Fruit fly (Drosophila melanogaster): ENCODE measurements around the gene CG7099.

The CG7099 gene

DNA sequence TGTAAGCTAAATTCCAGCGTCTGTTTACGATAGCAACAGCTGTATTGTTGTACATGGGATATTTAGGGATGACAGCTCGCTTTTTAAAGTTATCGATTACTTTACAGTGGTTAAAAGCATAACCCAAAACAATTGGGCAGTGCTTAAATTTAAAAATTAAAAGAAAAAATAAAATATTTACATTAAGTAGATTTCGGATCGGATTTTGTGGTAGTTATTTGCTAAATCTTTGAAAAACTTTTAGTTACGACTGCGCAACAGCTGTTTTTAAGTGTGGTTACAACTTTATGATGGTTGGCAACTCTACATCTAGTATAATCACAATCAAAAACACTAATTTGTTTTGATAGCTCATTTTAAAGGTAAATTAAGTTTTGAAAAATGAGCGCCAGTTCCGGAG lies at the start of gene CG7099, which contains the start of gene Ing5 (continued):
- TF ChIP-seq CG4617 (GFP tag; optimal IDR thresholded peaks at IDR 0.05; ENCODE audit: borderline replicate concordance), result peak; percentile 97
- TF ChIP-seq eve (GFP tag; optimal IDR thresholded peaks at IDR 0.05), result no peak
- TF ChIP-seq sens (GFP tag), result peak; percentile 99
- TF ChIP-seq CG3407 (GFP tag; optimal IDR thresholded peaks at IDR 0.05), result peak; percentile 92
- TF ChIP-seq CG8765 (GFP tag; IDR thresholded peaks at IDR 0.05), result peak; percentile 96
- peak; percentile 91 for TF ChIP-seq CG10267 (tag; optimal IDR thresholded peaks at IDR 0.05)
- TF ChIP-seq jumu (GFP tag; optimal IDR thresholded peaks at IDR 0.05), result peak; percentile 81
- no peak for TF ChIP-seq Lpt (GFP tag; optimal IDR thresholded peaks at IDR 0.05)
- peak; percentile 97 for TF ChIP-seq ken (GFP tag; IDR thresholded peaks at IDR 0.05)
- peak; percentile 89 for TF ChIP-seq CrebB (tag; optimal IDR thresholded peaks at IDR 0.05)
- TF ChIP-seq Sin3A (optimal IDR thresholded peaks at IDR 0.05), result no peak
- TF ChIP-seq crp (GFP tag; optimal IDR thresholded peaks at IDR 0.05), result peak; percentile 70 to 88
- peak; percentile 94 for TF ChIP-seq CG10979 (tag; optimal IDR thresholded peaks at IDR 0.05)
- TF ChIP-seq CG8478 (optimal IDR thresholded peaks at IDR 0.05), result no peak
- peak; percentile 92 for TF ChIP-seq sens-2 (GFP tag; IDR thresholded peaks at IDR 0.05)
- peak; percentile 97 for TF ChIP-seq CG17829 (tag; optimal IDR thresholded peaks at IDR 0.05)
- peak; percentile 53 for TF ChIP-seq MESR4 (GFP tag; optimal IDR thresholded peaks at IDR 0.05)
- peak in 1 of 2 experiments; percentile 43 for TF ChIP-seq tll (GFP tag; optimal IDR thresholded peaks at IDR 0.05)
- TF ChIP-seq rib (GFP tag; IDR thresholded peaks at IDR 0.05), result peak; percentile 93
- TF ChIP-seq CG14667 (GFP tag; IDR thresholded peaks at IDR 0.05), result peak; percentile 95
- TF ChIP-seq CG3838 (GFP tag; optimal IDR thresholded peaks at IDR 0.05), result peak; percentile 87
- no peak for TF ChIP-seq Hr39 (optimal IDR thresholded peaks at IDR 0.05)
- peak; percentile 98 for TF ChIP-seq CoRest (tag; optimal IDR thresholded peaks at IDR 0.05)
- peak; percentile 45; the same call in 2 of the 3 replicates for TF ChIP-seq CG7963 (GFP tag; IDR thresholded peaks at IDR 0.05; ENCODE audit: partially characterized antibody)
- peak; percentile 77 for TF ChIP-seq CG8089 (GFP tag; optimal IDR thresholded peaks at IDR 0.05)
- TF ChIP-seq C15 (GFP tag; IDR thresholded peaks at IDR 0.05), result peak; percentile 94
- TF ChIP-seq CG32772 (GFP tag; IDR thresholded peaks at IDR 0.05), result peak; percentile 97
- peak; percentile 83 for TF ChIP-seq Antp (GFP tag; optimal IDR thresholded peaks at IDR 0.05)
- TF ChIP-seq tap (tag; optimal IDR thresholded peaks at IDR 0.05), result peak; percentile 93
- peak; percentile 92 for TF ChIP-seq CG1024 (GFP tag; IDR thresholded peaks at IDR 0.05)
- peak; percentile 93 for TF ChIP-seq ewg (GFP tag; optimal IDR thresholded peaks at IDR 0.05)
- TF ChIP-seq sug (tag; optimal IDR thresholded peaks at IDR 0.05), result peak; percentile 96
- TF ChIP-seq CG14014 (GFP tag; IDR thresholded peaks at IDR 0.05), result peak; percentile 97
- TF ChIP-seq CG12659 (GFP tag; optimal IDR thresholded peaks at IDR 0.05), result peak; percentile 97
- peak; percentile 93 for TF ChIP-seq pho (GFP tag; optimal IDR thresholded peaks at IDR 0.05)
- TF ChIP-seq B-H2 (GFP tag; optimal IDR thresholded peaks at IDR 0.05), result peak; percentile 96
- peak; percentile 94 for TF ChIP-seq bab2 (GFP tag; optimal IDR thresholded peaks at IDR 0.05)
- TF ChIP-seq CG31365 (tag; optimal IDR thresholded peaks at IDR 0.05), result no peak
- TF ChIP-seq HLH4C (GFP tag; IDR thresholded peaks at IDR 0.05; ENCODE audit: partially characterized antibody), result peak; percentile 71
- TF ChIP-seq CG30431 (GFP tag; optimal IDR thresholded peaks at IDR 0.05), result peak; percentile 94
- TF ChIP-seq BtbVII (GFP tag; optimal IDR thresholded peaks at IDR 0.05), result peak; percentile 89
- peak; percentile 89 for TF ChIP-seq CG2116 (GFP tag; optimal IDR thresholded peaks at IDR 0.05)
- TF ChIP-seq tgo (GFP tag; IDR thresholded peaks at IDR 0.05), result peak; percentile 96
- peak; percentile 98 for TF ChIP-seq Xrp1 (GFP tag; IDR thresholded peaks at IDR 0.05)
- peak; percentile 88 for TF ChIP-seq tx (GFP tag; optimal IDR thresholded peaks at IDR 0.05)
- peak; percentile 90 for TF ChIP-seq CG2202 (tag; optimal IDR thresholded peaks at IDR 0.05)
- TF ChIP-seq CG6683 (GFP tag; optimal IDR thresholded peaks at IDR 0.05), result peak; percentile 85
- peak; percentile 96 for TF ChIP-seq Gug (GFP tag; IDR thresholded peaks at IDR 0.05)
- TF ChIP-seq schlank (tag; optimal IDR thresholded peaks at IDR 0.05), result peak; percentile 80
- TF ChIP-seq D19B (GFP tag; optimal IDR thresholded peaks at IDR 0.05), result peak; percentile 83
- 0 out of 3 replicates have a peak, but pooled peaks have one; percentile 49 for TF ChIP-seq Doc3 (GFP tag; IDR thresholded peaks at IDR 0.05; ENCODE audit: partially characterized antibody)
- TF ChIP-seq usp (GFP tag; optimal IDR thresholded peaks at IDR 0.05), result no peak

Measured in whole organism, embryonic.